Fruit fly (Drosophila melanogaster) Kc167 (cell line): Measurements from ENCODE around the gene Ran-like.

Experiments
- Myc ChIP-seq: fragments of >200 bp; optimal IDR thresholded peaks from 2 replicates; lab custom pipeline; 2017; ENCODE audit warnings: missing external identifiers
- Sin3A ChIP-seq: fragments of >200 bp; optimal IDR thresholded peaks from 2 replicates; lab custom pipeline; 2018; ENCODE audit warnings: missing external identifiers
- h ChIP-seq: fragments of >200 bp; optimal IDR thresholded peaks from 3 replicates; lab custom pipeline; 2018; ENCODE audit warnings: missing external identifiers
- insv ChIP-seq: fragments of >200 bp; optimal IDR thresholded peaks from 3 replicates; lab custom pipeline; 2018; ENCODE audit warnings: missing external identifiers
- psq ChIP-seq: fragments of >200 bp; optimal IDR thresholded peaks from 2 replicates; lab custom pipeline; 2017; ENCODE audit warnings: missing external identifiers
- ttk ChIP-seq: sonication (Bioruptor generic); optimal IDR thresholded peaks from 2 replicates; lab custom pipeline; 2017; ENCODE audit warnings: missing external identifiers

DNA sequence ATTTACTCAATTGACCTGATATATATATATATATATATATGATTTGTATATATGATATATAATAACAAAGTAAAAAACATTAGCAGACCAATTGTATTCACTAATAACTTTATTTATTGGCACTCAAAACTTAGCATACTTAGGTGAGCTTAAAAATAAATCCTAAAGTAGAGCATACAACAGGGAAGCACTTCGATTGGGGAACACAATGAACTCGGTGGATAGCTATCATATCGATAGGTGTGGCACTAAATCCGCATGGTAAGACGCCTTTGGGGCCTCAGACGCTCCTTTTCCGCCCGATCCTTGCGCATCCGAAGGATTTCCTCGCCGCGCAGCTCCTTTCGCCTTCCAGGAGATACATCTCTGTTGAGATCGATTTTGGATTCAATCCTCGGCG, 31.2 kb upstream of the Ran-like start:
- no peak for TF ChIP-seq ttk (lab: Kevin White, UChicago)
- TF ChIP-seq Myc (lab: Kevin White, UChicago) = no peak
- no peak for TF ChIP-seq Sin3A (lab: Kevin White, UChicago)
- TF ChIP-seq h (lab: Kevin White, UChicago) = no peak
- TF ChIP-seq psq = no peak
- no peak for TF ChIP-seq insv (lab: Kevin White, UChicago)
